Worm (Caenorhabditis elegans) whole organism, mixed stage, embryonic: ENCODE measurements around the gene sru-1.

Experiments used
- bed-3 ChIP-seq: fragments of 200-800 bp; sonication (Bioruptor generic); optimal IDR thresholded peaks from 3 replicates; lab custom pipeline; 2018; ENCODE audit warnings: mild to moderate bottlenecking, missing genetic modification characterization, moderate library complexity, missing compliant biosample characterization
- blmp-1 ChIP-seq: fragments of 150-350 bp; optimal IDR thresholded peaks from 2 replicates; lab custom pipeline; 2014; ENCODE audit warnings: missing biosample characterization, missing genetic modification characterization
- ceh-39 ChIP-seq: fragments of 150-350 bp; optimal IDR thresholded peaks from 2 replicates; lab custom pipeline; 2014; ENCODE audit warnings: missing biosample characterization, missing genetic modification characterization
- ceh-43 ChIP-seq: fragments of 200-800 bp; sonication (Bioruptor generic); optimal IDR thresholded peaks from 2 replicates; lab custom pipeline; 2018; ENCODE audit warnings: mild to moderate bottlenecking, missing genetic modification characterization, moderate library complexity, missing compliant biosample characterization
- ceh-83 ChIP-seq: fragments of 200-800 bp; sonication (Bioruptor generic); optimal IDR thresholded peaks from 2 replicates; lab custom pipeline; 2018; ENCODE audit warnings: mild to moderate bottlenecking, missing genetic modification characterization, missing compliant biosample characterization
- ces-1 ChIP-seq: fragments of 150-350 bp; optimal IDR thresholded peaks from 2 replicates; lab custom pipeline; 2014; ENCODE audit warnings: missing biosample characterization, missing genetic modification reagents, missing genetic modification characterization
- cnd-1 ChIP-seq: fragments of 200-800 bp; sonication (Bioruptor generic); optimal IDR thresholded peaks from 2 replicates; lab custom pipeline; 2018; ENCODE audit warnings: mild to moderate bottlenecking, missing genetic modification characterization, missing compliant biosample characterization
- elt-1 ChIP-seq: sonication (generic microtip); optimal IDR thresholded peaks from 2 replicates; lab custom pipeline; 2017; ENCODE audit warnings: missing genetic modification characterization, mild to moderate bottlenecking, missing compliant biosample characterization, antibody characterized with exemption, moderate library complexity, borderline replicate concordance; ENCODE audit not compliant: insufficient read depth
- elt-3 ChIP-seq: fragments of 150-350 bp; optimal IDR thresholded peaks from 2 replicates; lab custom pipeline; 2014; ENCODE audit warnings: missing biosample characterization, missing genetic modification characterization
- ham-2 ChIP-seq: fragments of 200-800 bp; sonication (Bioruptor generic); optimal IDR thresholded peaks from 2 replicates; lab custom pipeline; 2018; ENCODE audit warnings: mild to moderate bottlenecking, missing genetic modification characterization, missing compliant biosample characterization
- hlh-1 ChIP-seq: fragments of 150-350 bp; optimal IDR thresholded peaks from 2 replicates; lab custom pipeline; 2014; ENCODE audit warnings: missing biosample characterization, missing genetic modification reagents, missing genetic modification characterization
- lin-13 ChIP-seq: fragments of 150-350 bp; optimal IDR thresholded peaks from 2 replicates; lab custom pipeline; 2014; ENCODE audit warnings: missing biosample characterization, missing genetic modification characterization
- lsy-2 ChIP-seq: fragments of 150-350 bp; optimal IDR thresholded peaks from 2 replicates; lab custom pipeline; 2014; ENCODE audit warnings: missing biosample characterization, missing genetic modification characterization
- mab-5 ChIP-seq: fragments of 150-350 bp; optimal IDR thresholded peaks from 2 replicates; lab custom pipeline; 2014; ENCODE audit warnings: missing biosample characterization, missing genetic modification characterization
- mep-1 ChIP-seq: fragments of 150-350 bp; optimal IDR thresholded peaks from 2 replicates; lab custom pipeline; 2017; ENCODE audit warnings: missing biosample characterization, missing genetic modification reagents, missing genetic modification characterization, inconsistent platforms
- mls-2 ChIP-seq: sonication (generic microtip); optimal IDR thresholded peaks from 2 replicates; lab custom pipeline; 2016; ENCODE audit warnings: mild to moderate bottlenecking, missing genetic modification characterization, moderate library complexity, missing compliant biosample characterization
- nhr-12 ChIP-seq: fragments of 150-350 bp; optimal IDR thresholded peaks from 2 replicates; lab custom pipeline; 2014; ENCODE audit warnings: missing biosample characterization, missing genetic modification characterization
- nhr-2 ChIP-seq: fragments of 150-350 bp; optimal IDR thresholded peaks from 2 replicates; lab custom pipeline; 2014; ENCODE audit warnings: missing biosample characterization, missing genetic modification characterization
- nhr-237 ChIP-seq: fragments of 150-350 bp; optimal IDR thresholded peaks from 2 replicates; lab custom pipeline; 2014; ENCODE audit warnings: missing biosample characterization, missing genetic modification characterization
- nhr-28 ChIP-seq: fragments of 150-350 bp; optimal IDR thresholded peaks from 2 replicates; lab custom pipeline; 2014; ENCODE audit warnings: missing biosample characterization, missing genetic modification characterization
- pha-4 ChIP-seq: fragments of 150-350 bp; optimal IDR thresholded peaks from 2 replicates; lab custom pipeline; 2018; ENCODE audit warnings: missing biosample characterization, missing genetic modification reagents, missing genetic modification characterization
- sem-2 ChIP-seq: fragments of 200-800 bp; sonication (Bioruptor generic); optimal IDR thresholded peaks from 2 replicates; lab custom pipeline; 2018; ENCODE audit warnings: mild to moderate bottlenecking, missing genetic modification characterization, missing compliant biosample characterization
- sptf-1 ChIP-seq: sonication (generic microtip); optimal IDR thresholded peaks from 2 replicates; lab custom pipeline; 2017; ENCODE audit warnings: mild to moderate bottlenecking, missing genetic modification characterization, moderate library complexity, missing compliant biosample characterization
- unc-120 ChIP-seq: sonication (generic microtip); optimal IDR thresholded peaks from 2 replicates; lab custom pipeline; 2017; ENCODE audit warnings: missing genetic modification characterization, missing compliant biosample characterization; ENCODE audit not compliant: poor library complexity, severe bottlenecking
- unc-39 ChIP-seq: fragments of 150-350 bp; optimal IDR thresholded peaks from 2 replicates; lab custom pipeline; 2014; ENCODE audit warnings: missing biosample characterization, missing genetic modification characterization
- unc-62 ChIP-seq: fragments of 150-350 bp; optimal IDR thresholded peaks from 2 replicates; lab custom pipeline; 2014; ENCODE audit warnings: missing biosample characterization, missing genetic modification reagents, missing genetic modification characterization
- zip-8 ChIP-seq: fragments of 150-350 bp; optimal IDR thresholded peaks from 2 replicates; lab custom pipeline; 2014; ENCODE audit warnings: missing biosample characterization, missing genetic modification characterization
- ztf-11 ChIP-seq: fragments of 150-350 bp; optimal IDR thresholded peaks from 2 replicates; lab custom pipeline; 2014; ENCODE audit warnings: missing biosample characterization, missing genetic modification characterization

sru-1 gene

ce11 chrIV:9533071-9533470, 44.7 kb downstream of the sru-1 start, which contains the start of gene F56H11.2:
TSS of gene F56H11.2 (minus strand) at chrIV:9533171.
- TF ChIP-seq bed-3, result no peak
- no peak for TF ChIP-seq nhr-237 (tag; lab: Kevin White, UChicago)
- no peak for TF ChIP-seq zip-8
- no peak for TF ChIP-seq elt-3 (tag; lab: Kevin White, UChicago)
- TF ChIP-seq sem-2, result no peak
- no peak for TF ChIP-seq lin-13 (tag; lab: Kevin White, UChicago)
- TF ChIP-seq mab-5 (tag; lab: Kevin White, UChicago), result no peak
- TF ChIP-seq, all 35 proteins: peak for 0

DNA sequence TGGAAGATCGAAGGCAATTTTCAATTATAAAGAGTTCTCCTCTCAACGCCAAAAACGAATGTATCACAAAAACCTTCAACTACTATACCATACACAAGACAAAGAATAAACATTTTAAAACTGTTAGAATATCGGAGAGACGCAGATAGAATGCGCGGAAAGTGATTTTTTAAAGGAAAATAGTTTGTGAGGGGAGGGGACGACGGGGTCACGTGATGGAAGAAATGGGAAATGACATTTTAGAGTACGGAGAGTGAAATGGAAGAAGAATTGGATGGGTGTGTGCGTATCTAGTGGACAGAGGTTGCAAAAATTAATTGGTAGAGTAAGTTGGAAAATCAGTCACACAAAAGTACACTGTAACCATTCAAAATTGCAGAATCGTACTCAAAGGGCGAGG, 45.9 kb downstream of the sru-1 start:
- TF ChIP-seq nhr-2 (tag; lab: Kevin White, UChicago) (no peak), ztf-11 (no peak), lsy-2 (tag; lab: Kevin White, UChicago) (no peak), mab-5 (tag; lab: Kevin White, UChicago) (no peak), mep-1 (tag; lab: Kevin White, UChicago) (no peak), pha-4 (no peak), ces-1 (GFP tag; lab: Kevin White, UChicago) (no peak), ceh-39 (no peak), ham-2 (GFP tag; lab: Kevin White, UChicago) (no peak), nhr-237 (tag; lab: Kevin White, UChicago) (no peak), zip-8 (no peak), elt-1 (no peak)

DNA sequence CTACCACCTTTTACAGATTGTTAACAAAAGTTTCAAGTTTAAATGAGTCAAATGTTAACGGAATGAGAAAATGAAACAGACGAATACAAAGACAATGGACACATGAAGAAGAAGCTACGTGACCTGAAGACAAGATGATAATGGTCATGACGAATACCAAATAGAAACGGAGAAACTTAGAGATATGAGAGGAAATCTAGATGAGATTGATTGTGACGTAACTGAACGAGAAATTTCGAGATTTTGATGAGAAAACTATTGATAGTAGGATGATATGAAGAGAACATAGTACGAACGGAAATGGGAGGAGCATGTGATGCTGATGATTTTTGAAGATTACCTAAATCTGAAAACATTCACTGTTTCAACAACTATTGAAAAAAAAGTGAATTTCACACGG, 46.7 kb downstream of the sru-1 start:
- peak; percentile 21 for TF ChIP-seq elt-3 (tag; lab: Kevin White, UChicago)
- no peak for TF ChIP-seq mab-5 (tag; lab: Kevin White, UChicago)

- no peak for TF ChIP-seq nhr-12 (tag; lab: Kevin White, UChicago)
- no peak for TF ChIP-seq unc-120 (tag; lab: Kevin White, UChicago)
- no peak for TF ChIP-seq ces-1 (GFP tag; lab: Kevin White, UChicago)
- TF ChIP-seq cnd-1 (tag; lab: Kevin White, UChicago), result no peak
- no peak for TF ChIP-seq unc-39 (tag; lab: Kevin White, UChicago)
- no peak for TF ChIP-seq blmp-1 (tag; lab: Kevin White, UChicago)
- no peak for TF ChIP-seq hlh-1
- no peak for TF ChIP-seq pha-4
- TF ChIP-seq unc-62, result no peak
- no peak for TF ChIP-seq ham-2 (GFP tag; lab: Kevin White, UChicago)
- TF ChIP-seq nhr-237 (tag; lab: Kevin White, UChicago), result no peak
- no peak for TF ChIP-seq mep-1 (tag; lab: Kevin White, UChicago)
Observed at ce11 chrIV:9536124-9536523, 47.7 kb downstream of the sru-1 start.

DNA sequence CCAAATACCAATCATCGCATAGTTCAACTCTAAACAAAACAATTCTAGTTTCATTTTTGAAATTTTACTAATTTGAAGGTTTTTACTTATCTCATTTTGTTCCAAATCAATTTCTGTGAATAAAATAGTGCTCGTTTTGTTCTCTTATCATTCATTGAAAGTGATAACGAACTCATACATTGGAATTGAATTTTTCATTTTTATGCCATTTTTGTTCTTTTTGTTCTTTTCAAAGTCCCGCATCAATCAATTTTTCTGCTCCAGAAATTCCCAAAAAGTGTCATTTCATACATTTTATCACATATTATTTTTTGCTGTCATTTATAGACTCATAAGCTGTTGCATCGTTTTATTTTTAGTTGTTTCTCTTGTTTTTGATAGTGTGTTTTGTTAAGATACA, 49.1 kb downstream of the sru-1 start:
- TF ChIP-seq blmp-1 (tag; lab: Kevin White, UChicago), result no peak
- TF ChIP-seq, all 35 proteins: peak for 0

ce11 chrIV:9538214-9538613, 49.8 kb downstream of the sru-1 start:
- no peak for TF ChIP-seq sptf-1 (tag; lab: Kevin White, UChicago)
- TF ChIP-seq unc-120 (tag; lab: Kevin White, UChicago), result no peak
- TF ChIP-seq ceh-43 (GFP tag; lab: Kevin White, UChicago), result no peak
- TF ChIP-seq pha-4, result no peak
- no peak for TF ChIP-seq ham-2 (GFP tag; lab: Kevin White, UChicago)
- TF ChIP-seq ztf-11, result no peak
- no peak for TF ChIP-seq ceh-83 (GFP tag; lab: Kevin White, UChicago)
- no peak for TF ChIP-seq nhr-237 (tag; lab: Kevin White, UChicago)
- TF ChIP-seq nhr-28 (tag; lab: Kevin White, UChicago), result no peak
- peak; percentile 98 for TF ChIP-seq unc-62
- no peak for TF ChIP-seq elt-1
- peak; percentile 91 for TF ChIP-seq hlh-1
- TF ChIP-seq elt-3 (tag; lab: Kevin White, UChicago), result no peak
- TF ChIP-seq mls-2 (tag; lab: Kevin White, UChicago), result no peak
- TF ChIP-seq sem-2, result no peak
